Fruit fly (Drosophila melanogaster): ENCODE measurements around the gene Scsalpha1.

Scsalpha1 gene

dm6 chr3L:3814010-3814833 is at the start of gene Scsalpha1 (continued):
- TF ChIP-seq Smox (GFP tag; optimal IDR thresholded peaks at IDR 0.05) (no peak), CG6163 (GFP tag; IDR thresholded peaks at IDR 0.05) (no peak; the same call in 1 of the 3 replicates), eg (GFP tag; IDR thresholded peaks at IDR 0.05) (no peak; the same call in 1 of the 3 replicates), net (GFP tag; optimal IDR thresholded peaks at IDR 0.05) (no peak), Gug (GFP tag; IDR thresholded peaks at IDR 0.05) (no peak), CG3032 (tag; optimal IDR thresholded peaks at IDR 0.05) (no peak), CG7368 (GFP tag; optimal IDR thresholded peaks at IDR 0.05) (no peak), CG10669 (GFP tag; optimal IDR thresholded peaks at IDR 0.05) (no peak), topi (GFP tag; optimal IDR thresholded peaks at IDR 0.05) (peak; percentile 10), CG3919 (GFP tag; optimal IDR thresholded peaks at IDR 0.05) (peak; percentile 40)

- TF ChIP-seq CG6276 (GFP tag; optimal IDR thresholded peaks at IDR 0.05) (no peak), CG15336 (GFP tag; IDR thresholded peaks at IDR 0.05) (0 out of 2 replicates have a peak, but pooled peaks have one; percentile 17)
Measured at dm6 chr3L:3764338-3764737, 49.7 kb upstream of the Scsalpha1 start.

dm6 chr3L:3765782-3766520 is 48.1 kb upstream of the Scsalpha1 start:
- TF ChIP-seq CG11762 (GFP tag; optimal IDR thresholded peaks at IDR 0.05; ENCODE audit: insufficient read depth) (no peak), pdm3 (GFP tag; optimal IDR thresholded peaks at IDR 0.05) (peak; percentile 60), svp (GFP tag) (peak; percentile 84), Sox14 (GFP tag; optimal IDR thresholded peaks at IDR 0.05) (peak; percentile 63), CG34406 (GFP tag; optimal IDR thresholded peaks at IDR 0.05) (peak; percentile 45), CG1621 (tag; optimal IDR thresholded peaks at IDR 0.05) (peak; percentile 65), fkh (GFP tag; optimal IDR thresholded peaks at IDR 0.05) (peak; percentile 96), Lpt (GFP tag; optimal IDR thresholded peaks at IDR 0.05) (peak; percentile 16), dac (GFP tag; optimal IDR thresholded peaks at IDR 0.05) (peak; percentile 25), Ets21C (GFP tag; optimal IDR thresholded peaks at IDR 0.05) (no peak), CG31627 (GFP tag; optimal IDR thresholded peaks at IDR 0.05) (peak; percentile 41), CG4318 (GFP tag; optimal IDR thresholded peaks at IDR 0.05) (peak; percentile 38), CG15336 (GFP tag; IDR thresholded peaks at IDR 0.05) (peak; percentile 48), CG6792 (GFP tag; optimal IDR thresholded peaks at IDR 0.05) (peak; percentile 7), CG11294 (GFP tag; IDR thresholded peaks at IDR 0.05) (peak; percentile 49), Hr39 (GFP tag; optimal IDR thresholded peaks at IDR 0.05) (peak; percentile 1), salr (GFP tag; optimal IDR thresholded peaks at IDR 0.05) (peak; percentile 18 to 48), OdsH (GFP tag; optimal IDR thresholded peaks at IDR 0.05) (peak; percentile 59), topi (GFP tag; optimal IDR thresholded peaks at IDR 0.05) (peak; percentile 50), eg (GFP tag; IDR thresholded peaks at IDR 0.05) (peak; percentile 66), CG3919 (GFP tag; optimal IDR thresholded peaks at IDR 0.05) (peak; percentile 7), CG7368 (GFP tag; optimal IDR thresholded peaks at IDR 0.05) (no peak), dsx (GFP tag; optimal IDR thresholded peaks at IDR 0.05; ENCODE audit: poor library complexity, severe bottlenecking) (peak; percentile 54), CG6854 (GFP tag; optimal IDR thresholded peaks at IDR 0.05) (peak; percentile 63), fd85E (GFP tag; optimal IDR thresholded peaks at IDR 0.05) (no peak), CG10669 (GFP tag; optimal IDR thresholded peaks at IDR 0.05) (no peak), CG8119 (GFP tag; IDR thresholded peaks at IDR 0.05) (peak; percentile 68; the same call in 1 of the 3 replicates), Eip75B (GFP tag; optimal IDR thresholded peaks at IDR 0.05) (peak; percentile 45), spab (GFP tag; optimal IDR thresholded peaks at IDR 0.05) (peak; percentile 64), cyc (GFP tag; optimal IDR thresholded peaks at IDR 0.05) (no peak), Eip93F (GFP tag; optimal IDR thresholded peaks at IDR 0.05) (no peak), Blimp-1 (GFP tag; optimal IDR thresholded peaks at IDR 0.05) (no peak), Eip78C (GFP tag) (peak; percentile 86), acj6 (GFP tag; optimal IDR thresholded peaks at IDR 0.05) (peak; percentile 53), fd59A (GFP tag; optimal IDR thresholded peaks at IDR 0.05) (peak; percentile 56), Gug (GFP tag; IDR thresholded peaks at IDR 0.05) (no peak; the same call in 1 of the 2 replicates), achi (GFP tag; optimal IDR thresholded peaks at IDR 0.05) (peak; percentile 53), Met (GFP tag; optimal IDR thresholded peaks at IDR 0.05) (peak; percentile 75), CG9139 (GFP tag; optimal IDR thresholded peaks at IDR 0.05) (peak; percentile 79)
